Worm (Caenorhabditis elegans) whole organism, late embryonic: ENCODE data around the gene ace-1.

ENCODE experiments used
- ahr-1 ChIP-seq: sonication (generic microtip); optimal IDR thresholded peaks from 2 replicates; lab custom pipeline; 2016; ENCODE audit warnings: missing genetic modification characterization, missing compliant biosample characterization
- ceh-14 ChIP-seq: sonication (generic microtip); optimal IDR thresholded peaks from 2 replicates; lab custom pipeline; 2016; ENCODE audit warnings: missing genotype, missing genetic modification characterization, missing compliant biosample characterization
- ceh-18 ChIP-seq: sonication (generic microtip); optimal IDR thresholded peaks from 2 replicates; lab custom pipeline; 2016; ENCODE audit warnings: missing genetic modification characterization, missing compliant biosample characterization
- ceh-22 ChIP-seq: sonication (generic microtip); optimal IDR thresholded peaks from 2 replicates; lab custom pipeline; 2017; ENCODE audit warnings: missing biosample characterization, missing genetic modification characterization
- ceh-30 ChIP-seq: fragments of 150-350 bp; optimal IDR thresholded peaks from 2 replicates; lab custom pipeline; 2014; ENCODE audit warnings: missing biosample characterization, missing genetic modification characterization
- ceh-34 ChIP-seq: sonication (generic microtip); optimal IDR thresholded peaks from 2 replicates; lab custom pipeline; 2016; ENCODE audit warnings: mild to moderate bottlenecking, missing genetic modification characterization, missing compliant biosample characterization
- ceh-45 ChIP-seq: fragments of 200-800 bp; sonication (Bioruptor generic); IDR thresholded peaks from 2 replicates; pipeline ENCODE4 v1.3.6; 2022; ENCODE audit warnings: missing genetic modification reagents, missing genetic modification characterization, missing compliant biosample characterization
- ceh-6 ChIP-seq: fragments of 200-800 bp; sonication (Bioruptor generic); optimal IDR thresholded peaks from 2 replicates; lab custom pipeline; 2018; ENCODE audit warnings: mild to moderate bottlenecking, missing genetic modification characterization, missing compliant biosample characterization
- dmd-4 ChIP-seq: sonication (generic microtip); optimal IDR thresholded peaks from 2 replicates; lab custom pipeline; 2016; ENCODE audit warnings: borderline replicate concordance, missing genetic modification characterization, missing compliant biosample characterization
- dve-1 ChIP-seq: sonication (generic microtip); optimal IDR thresholded peaks from 2 replicates; lab custom pipeline; 2017; ENCODE audit warnings: antibody characterized with exemption, mild to moderate bottlenecking, missing genetic modification characterization, missing compliant biosample characterization
- elt-2 ChIP-seq: sonication (generic microtip); optimal IDR thresholded peaks from 2 replicates; lab custom pipeline; 2016; ENCODE audit warnings: missing genetic modification reagents, missing genetic modification characterization, missing compliant biosample characterization
- elt-4 ChIP-seq: sonication (generic microtip); optimal IDR thresholded peaks from 2 replicates; lab custom pipeline; 2016; ENCODE audit warnings: missing genetic modification characterization, missing compliant biosample characterization
- fkh-10 ChIP-seq: fragments of 150-350 bp; optimal IDR thresholded peaks from 2 replicates; lab custom pipeline; 2014; ENCODE audit warnings: missing biosample characterization, missing genetic modification reagents, missing genetic modification characterization
- hlh-15 ChIP-seq: sonication (generic microtip); optimal IDR thresholded peaks from 2 replicates; lab custom pipeline; 2016; ENCODE audit warnings: missing genetic modification characterization, missing compliant biosample characterization
- hlh-30 ChIP-seq: sonication (generic microtip); optimal IDR thresholded peaks from 2 replicates; lab custom pipeline; 2017; ENCODE audit warnings: antibody characterized with exemption, missing genetic modification characterization, missing compliant biosample characterization; ENCODE audit not compliant: insufficient read depth
- hlh-8 ChIP-seq: sonication (generic microtip); optimal IDR thresholded peaks from 2 replicates; lab custom pipeline; 2016; ENCODE audit warnings: missing genotype, missing genetic modification characterization, missing compliant biosample characterization
- nfya-1 ChIP-seq: sonication (generic microtip); optimal IDR thresholded peaks from 2 replicates; lab custom pipeline; 2017; ENCODE audit warnings: missing genetic modification characterization, mild to moderate bottlenecking, missing compliant biosample characterization, antibody characterized with exemption, moderate library complexity
- nhr-232 ChIP-seq: sonication (generic microtip); optimal IDR thresholded peaks from 2 replicates; lab custom pipeline; 2016; ENCODE audit warnings: missing genetic modification characterization, missing compliant biosample characterization
- pha-2 ChIP-seq: sonication (generic microtip); optimal IDR thresholded peaks from 2 replicates; lab custom pipeline; 2017; ENCODE audit warnings: mild to moderate bottlenecking, missing genetic modification characterization, missing compliant biosample characterization
- pqm-1 ChIP-seq: sonication (generic microtip); optimal IDR thresholded peaks from 2 replicates; lab custom pipeline; 2016; ENCODE audit warnings: missing genetic modification characterization, missing compliant biosample characterization
- pros-1 ChIP-seq: fragments of 150-350 bp; optimal IDR thresholded peaks from 2 replicates; lab custom pipeline; 2014; ENCODE audit warnings: missing biosample characterization, missing genetic modification reagents, missing genetic modification characterization
- ref-2 ChIP-seq: sonication (generic microtip); optimal IDR thresholded peaks from 2 replicates; lab custom pipeline; 2016; ENCODE audit warnings: missing genetic modification characterization, missing compliant biosample characterization
- rnt-1 ChIP-seq: sonication (generic microtip); optimal IDR thresholded peaks from 2 replicates; lab custom pipeline; 2016; ENCODE audit warnings: missing genetic modification characterization, missing compliant biosample characterization
- sdc-2 ChIP-seq: sonication (generic microtip); optimal IDR thresholded peaks from 2 replicates; lab custom pipeline; 2016; ENCODE audit warnings: missing genotype, missing genetic modification characterization, missing compliant biosample characterization
- ttx-3 ChIP-seq: sonication (generic microtip); optimal IDR thresholded peaks from 2 replicates; lab custom pipeline; 2016; ENCODE audit warnings: missing genetic modification reagents, missing genetic modification characterization, missing compliant biosample characterization
- unc-3 ChIP-seq, 2 experiments: fragments of 200-800 bp in 1 of 2; sonication (Bioruptor generic) in 1 of 2; sonication (generic microtip) in 1 of 2; conservative IDR thresholded peaks in 1 of 2; optimal IDR thresholded peaks in 1 of 2; 2 replicates each; pipeline versions ENCODE4 v1.3.6 to Lab custom; 2016 to 2022; ENCODE audit warnings: missing compliant biosample characterization in 2 of 2, missing genetic modification characterization in 2 of 2, missing genetic modification reagents in 1 of 2
- unc-42 ChIP-seq: sonication (generic microtip); optimal IDR thresholded peaks from 2 replicates; lab custom pipeline; 2016; ENCODE audit warnings: missing genotype, missing genetic modification characterization, missing compliant biosample characterization
- unc-55 ChIP-seq: sonication (generic microtip); optimal IDR thresholded peaks from 2 replicates; lab custom pipeline; 2017; ENCODE audit warnings: missing biosample characterization, missing genetic modification reagents, missing genetic modification characterization
- unc-86 ChIP-seq: sonication (generic microtip); optimal IDR thresholded peaks from 2 replicates; lab custom pipeline; 2016; ENCODE audit warnings: missing genetic modification characterization, missing compliant biosample characterization
- zip-5 ChIP-seq: sonication (generic microtip); optimal IDR thresholded peaks from 2 replicates; lab custom pipeline; 2016; ENCODE audit warnings: missing genetic modification characterization, missing compliant biosample characterization
- ztf-16 ChIP-seq: sonication (generic microtip); optimal IDR thresholded peaks from 2 replicates; lab custom pipeline; 2017; ENCODE audit warnings: missing genetic modification characterization, missing compliant biosample characterization

The ace-1 gene

DNA sequence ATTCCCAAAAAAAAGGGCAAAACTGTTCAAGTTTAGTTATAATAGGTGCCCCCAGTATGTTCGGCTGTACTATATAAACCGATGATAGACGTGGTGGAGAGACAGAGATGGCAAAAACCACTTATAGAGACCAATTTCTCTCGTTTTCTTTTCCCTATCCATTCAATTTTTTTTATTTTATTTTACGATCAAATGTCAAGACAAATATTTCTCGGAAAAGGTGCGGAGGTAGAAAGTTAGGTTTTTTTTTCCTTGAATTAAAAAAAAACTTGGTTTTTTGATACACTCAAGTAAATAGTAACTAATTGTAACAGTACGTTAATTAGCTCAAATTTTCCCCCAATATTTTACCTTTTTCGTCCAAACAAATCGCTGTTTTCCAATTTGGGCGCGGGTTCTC is 35.7 kb downstream of the ace-1 start:
- TF ChIP-seq dmd-4 (tag; lab: Kevin White, UChicago) = no peak
- TF ChIP-seq, all 69 proteins: peak for 0

DNA sequence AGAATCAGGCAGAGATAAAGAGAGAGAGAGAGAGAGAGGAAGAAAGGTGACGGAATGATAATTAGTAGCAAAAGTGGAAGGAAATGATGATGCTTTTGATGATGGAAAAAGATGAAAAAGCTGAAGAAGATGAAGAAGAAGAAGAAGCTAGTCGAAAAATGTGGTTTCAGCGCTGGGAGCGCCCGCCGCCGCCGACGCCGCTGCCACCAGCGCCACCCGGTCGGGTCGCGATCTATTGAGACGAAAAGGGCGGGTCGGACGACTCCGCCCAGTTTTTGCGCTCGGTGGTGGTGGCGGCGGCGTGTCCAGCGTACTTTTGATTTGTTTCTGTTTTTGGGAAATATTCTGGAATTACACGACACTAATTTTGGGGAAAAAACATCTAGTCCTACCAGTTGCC is 36.3 kb downstream of the ace-1 start:
- TF ChIP-seq unc-86 (tag; lab: Kevin White, UChicago) (no peak), unc-3 (GFP tag; conservative IDR thresholded peaks at IDR 0.05; lab: Robert Waterston, UW) (no peak), unc-3 (tag; optimal IDR thresholded peaks at IDR 0.05; lab: Kevin White, UChicago) (no peak), rnt-1 (tag; lab: Kevin White, UChicago) (no peak)

DNA sequence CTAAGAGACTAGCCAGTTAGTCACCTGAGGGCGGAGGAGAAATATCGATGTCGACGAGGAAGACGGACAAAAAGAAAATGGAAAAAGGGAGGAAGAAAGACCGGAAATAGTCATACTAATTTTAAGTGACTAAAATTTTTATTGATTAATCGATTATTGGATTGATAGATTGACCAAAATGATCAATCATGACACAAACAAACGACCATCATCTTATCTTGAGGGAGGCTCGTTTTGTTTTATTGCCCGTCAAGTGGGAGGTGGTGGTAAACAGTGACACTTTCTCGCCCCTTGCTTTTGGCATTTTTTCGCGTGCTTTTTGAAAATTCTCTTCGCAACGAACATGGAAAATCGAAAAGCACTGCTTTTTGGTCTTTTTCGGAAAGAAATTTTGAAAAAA is 37.7 kb downstream of the ace-1 start:
- no peak for TF ChIP-seq hlh-8 (tag; lab: Kevin White, UChicago)
- no peak for TF ChIP-seq ztf-16 (tag; lab: Kevin White, UChicago)
- no peak for TF ChIP-seq pros-1
- TF ChIP-seq nfya-1 (tag; lab: Kevin White, UChicago) = no peak
- TF ChIP-seq pha-2 = no peak
- TF ChIP-seq rnt-1 (tag; lab: Kevin White, UChicago) = no peak
- TF ChIP-seq ceh-30 = no peak
- TF ChIP-seq pqm-1 (tag; lab: Kevin White, UChicago) = no peak
- no peak for TF ChIP-seq hlh-30 (tag; lab: Kevin White, UChicago)
- TF ChIP-seq ttx-3 = no peak
- no peak for TF ChIP-seq unc-55 (GFP tag; lab: Kevin White, UChicago)
- TF ChIP-seq ceh-45 (GFP tag; lab: Robert Waterston, UW) = no peak
- no peak for TF ChIP-seq elt-4 (tag; lab: Kevin White, UChicago)
- no peak for TF ChIP-seq unc-3 (GFP tag; conservative IDR thresholded peaks at IDR 0.05; lab: Robert Waterston, UW)
- TF ChIP-seq unc-3 (tag; optimal IDR thresholded peaks at IDR 0.05; lab: Kevin White, UChicago) = no peak
- TF ChIP-seq hlh-15 (tag; lab: Kevin White, UChicago) = no peak

DNA sequence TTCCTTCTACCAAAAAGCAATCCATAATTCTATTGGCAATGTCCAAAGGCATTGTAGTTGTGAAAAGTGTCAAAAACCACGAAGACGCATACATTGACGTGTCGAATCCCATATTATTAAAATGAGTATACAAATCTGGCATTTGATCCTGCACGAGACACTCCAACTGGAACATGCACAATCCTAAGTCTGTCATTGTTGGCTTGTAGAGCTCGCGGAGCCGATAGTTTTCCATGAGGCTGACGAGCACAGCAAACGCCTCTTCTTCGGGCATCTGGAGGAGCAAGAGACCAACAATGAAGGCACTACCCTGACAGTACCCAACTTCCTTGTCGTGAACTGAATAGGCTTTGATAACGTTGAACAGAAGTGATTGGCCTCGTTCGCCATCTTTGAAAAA is 39.5 kb downstream of the ace-1 start:
- TF ChIP-seq dve-1 (tag; lab: Kevin White, UChicago) = no peak
- TF ChIP-seq ahr-1 (tag; lab: Kevin White, UChicago) = no peak
- TF ChIP-seq unc-42 = no peak
- TF ChIP-seq ceh-6 = no peak
- no peak for TF ChIP-seq elt-2 (tag; lab: Kevin White, UChicago)

DNA sequence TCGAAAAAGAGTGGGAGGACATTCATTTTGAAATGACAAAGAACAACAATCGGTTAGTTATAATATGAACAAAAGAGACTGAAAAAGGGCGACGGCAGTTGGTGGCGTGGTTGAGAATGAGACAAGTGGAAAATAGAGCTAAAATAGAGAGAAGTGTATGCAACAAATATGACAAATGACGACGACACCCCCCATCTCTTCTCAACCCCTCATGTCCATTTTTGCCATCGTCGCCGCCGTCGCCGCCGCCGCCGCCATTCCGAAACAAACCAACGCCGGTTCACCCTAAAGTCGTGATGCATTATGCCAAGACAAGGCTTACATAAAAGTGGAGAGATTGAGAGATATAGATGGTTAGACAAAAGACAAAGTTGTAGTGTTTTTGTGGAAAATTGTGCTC is 42.1 kb downstream of the ace-1 start:
- TF ChIP-seq zip-5 (tag; lab: Kevin White, UChicago) = no peak
- TF ChIP-seq, all 69 proteins: peak for 0

DNA sequence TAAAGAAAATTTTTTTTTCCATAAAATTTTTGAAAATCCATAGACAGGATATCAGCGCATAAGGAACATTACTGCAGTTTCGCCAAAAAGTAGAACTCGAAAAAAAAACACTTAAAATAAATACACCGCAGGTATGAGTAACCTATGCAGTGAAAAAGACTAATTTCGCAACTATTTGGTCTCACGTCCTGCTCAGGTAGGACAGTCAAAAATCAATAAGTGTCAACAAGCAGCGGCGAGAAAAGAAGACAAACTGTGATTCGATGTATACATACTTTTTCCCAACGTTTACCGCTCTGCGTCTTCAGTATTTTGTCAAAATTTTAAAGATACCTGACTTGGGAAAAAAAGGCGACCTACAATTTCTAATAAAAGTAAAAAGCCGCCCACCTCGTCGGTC is 44.9 kb downstream of the ace-1 start:
- TF ChIP-seq rnt-1 (tag; lab: Kevin White, UChicago) (no peak), ceh-6 (no peak), ceh-34 (no peak), ceh-30 (no peak), ceh-18 (tag; lab: Kevin White, UChicago) (no peak), dmd-4 (tag; lab: Kevin White, UChicago) (no peak)

DNA sequence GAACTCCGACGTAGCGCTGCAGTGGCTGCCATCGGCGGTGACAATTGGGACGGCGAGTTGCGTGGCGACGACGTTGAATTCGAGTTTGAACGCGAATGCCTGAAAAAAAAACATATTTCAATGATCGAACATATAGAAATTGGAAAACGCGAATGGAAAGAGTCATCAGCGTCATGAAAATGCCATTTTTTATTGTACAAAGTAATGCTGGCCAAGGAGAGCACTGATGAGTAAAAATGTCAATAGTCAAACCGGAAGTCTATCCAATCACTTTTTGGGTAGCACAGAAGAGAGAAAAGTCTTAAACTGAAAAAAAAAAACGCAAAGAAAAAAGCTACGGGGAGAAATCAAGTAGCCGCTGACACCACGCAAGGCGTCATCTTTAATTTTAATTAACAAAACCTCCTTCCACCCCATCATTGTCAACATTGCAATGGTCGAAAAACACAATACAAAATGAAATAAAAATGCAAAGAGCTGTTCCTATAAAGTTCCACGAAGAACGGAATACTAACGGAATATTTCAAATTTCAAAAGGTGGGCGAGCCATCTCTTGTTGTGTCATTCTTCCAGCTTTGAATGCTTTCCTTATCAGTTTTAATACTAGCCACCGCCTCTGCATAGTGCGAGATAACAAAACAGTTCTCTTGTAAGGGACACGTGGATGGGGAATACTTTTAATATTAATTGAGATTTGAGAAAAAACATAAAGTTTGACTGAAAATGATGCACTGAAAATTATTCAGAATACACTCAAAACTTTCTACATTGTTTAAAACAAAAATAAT is 46.3 kb downstream of the ace-1 start:
- TF ChIP-seq fkh-10 (no peak), elt-2 (tag; lab: Kevin White, UChicago) (peak; percentile 53)

DNA sequence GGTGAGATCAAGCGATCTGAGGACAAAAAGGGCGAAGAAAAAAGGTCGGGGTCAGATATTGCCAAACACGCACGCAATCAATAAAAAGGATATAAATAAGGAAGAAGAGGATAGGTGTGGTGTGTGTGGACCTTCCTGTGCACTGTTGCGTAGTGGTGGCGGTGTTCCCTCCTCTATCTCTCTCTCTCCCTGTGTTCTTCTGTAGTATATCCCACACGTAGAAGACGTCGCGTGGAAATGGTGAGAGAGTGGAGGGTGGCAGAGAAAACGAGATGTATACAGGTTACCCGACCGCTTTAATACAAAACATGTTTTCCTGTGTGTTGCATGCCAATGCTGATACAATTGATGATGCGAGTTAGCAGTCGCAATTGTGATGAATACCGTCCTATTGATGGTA is 47.5 kb downstream of the ace-1 start:
- no peak for TF ChIP-seq ceh-22 (tag; lab: Kevin White, UChicago)
- TF ChIP-seq sdc-2 = peak; percentile 25
- TF ChIP-seq hlh-30 (tag; lab: Kevin White, UChicago) = no peak
- no peak for TF ChIP-seq elt-4 (tag; lab: Kevin White, UChicago)
- TF ChIP-seq nfya-1 (tag; lab: Kevin White, UChicago) = no peak
- no peak for TF ChIP-seq nhr-232 (tag; lab: Kevin White, UChicago)
- peak; percentile 27 for TF ChIP-seq ref-2 (tag; lab: Kevin White, UChicago)
- TF ChIP-seq ceh-14 (tag; lab: Kevin White, UChicago) = no peak
- TF ChIP-seq, all 69 proteins: peak for 2
